Worm (Caenorhabditis elegans) whole organism, L3 larva: Measurements from ENCODE around the gene ttr-15.
"Not testable (repeated sequence)": the region's sequence is repeated elsewhere in the genome, so short reads cannot be mapped to it uniquely, and the experiment has no call there.

Experiments used
- aly-2 ChIP-seq: fragments of 150-350 bp; optimal IDR thresholded peaks from 2 replicates; lab custom pipeline; 2014; ENCODE audit warnings: missing biosample characterization, missing genetic modification characterization
- ceh-82 ChIP-seq: fragments of 150-350 bp; optimal IDR thresholded peaks from 2 replicates; lab custom pipeline; 2014; ENCODE audit warnings: missing biosample characterization, missing genetic modification characterization
- elt-3 ChIP-seq, 3 experiments: fragments of 150-350 bp in 1 of 3; sonication (generic microtip) in 2 of 3; optimal IDR thresholded peaks; 2 replicates in 2 of 3; 4 replicates in 1 of 3; lab custom pipeline; 2014 to 2017; ENCODE audit warnings: missing biosample characterization in 3 of 3, missing genetic modification characterization in 3 of 3
- nhr-12 ChIP-seq: fragments of 150-350 bp; optimal IDR thresholded peaks from 2 replicates; lab custom pipeline; 2014; ENCODE audit warnings: missing biosample characterization, missing genetic modification characterization
- nhr-28 ChIP-seq: fragments of 150-350 bp; optimal IDR thresholded peaks from 2 replicates; lab custom pipeline; 2014; ENCODE audit warnings: missing biosample characterization, missing genetic modification characterization
- skn-1 ChIP-seq: fragments of 150-350 bp; optimal IDR thresholded peaks from 2 replicates; lab custom pipeline; 2014; ENCODE audit warnings: missing biosample characterization, missing genetic modification characterization
- tbx-2 ChIP-seq: sonication (generic microtip); optimal IDR thresholded peaks from 2 replicates; lab custom pipeline; 2016; ENCODE audit warnings: mild to moderate bottlenecking, missing genetic modification characterization, missing compliant biosample characterization
- ztf-4 ChIP-seq: fragments of 150-350 bp; optimal IDR thresholded peaks from 2 replicates; lab custom pipeline; 2014; ENCODE audit warnings: missing biosample characterization, missing genetic modification characterization

ce11 chrIII:10316653-10317052, 21.0 kb upstream of the ttr-15 start:
- TF ChIP-seq nhr-28; ceh-82; tbx-2; skn-1 (tag; lab: Kevin White, UChicago); ztf-4; nhr-12; aly-2 (tag; lab: Kevin White, UChicago); elt-3 (tag; optimal IDR thresholded peaks at IDR 0.05; lab: Kevin White, UChicago): not testable (repeated sequence)
